Fruit fly (Drosophila melanogaster): ENCODE data around the gene CG18269.

dm6 chr2L:5588314-5588713 is 36.7 kb downstream of the CG18269 start, which contains the start of gene CG7251:
- TF ChIP-seq pan (optimal IDR thresholded peaks at IDR 0.05): no peak
- no peak for TF ChIP-seq CG8478 (optimal IDR thresholded peaks at IDR 0.05)
- no peak for TF ChIP-seq psq (optimal IDR thresholded peaks at IDR 0.05)
- TF ChIP-seq usp (GFP tag; optimal IDR thresholded peaks at IDR 0.05): no peak
- no peak for TF ChIP-seq Dll (optimal IDR thresholded peaks at IDR 0.05)
- TF ChIP-seq EcR (GFP tag; optimal IDR thresholded peaks at IDR 0.05): no peak

All from whole organism.